Worm (Caenorhabditis elegans): ENCODE results near the gene rps-24.
A peak's percentile ranks its signal among the peaks of the same experiment; 100 is the strongest.

The rps-24 gene

DNA sequence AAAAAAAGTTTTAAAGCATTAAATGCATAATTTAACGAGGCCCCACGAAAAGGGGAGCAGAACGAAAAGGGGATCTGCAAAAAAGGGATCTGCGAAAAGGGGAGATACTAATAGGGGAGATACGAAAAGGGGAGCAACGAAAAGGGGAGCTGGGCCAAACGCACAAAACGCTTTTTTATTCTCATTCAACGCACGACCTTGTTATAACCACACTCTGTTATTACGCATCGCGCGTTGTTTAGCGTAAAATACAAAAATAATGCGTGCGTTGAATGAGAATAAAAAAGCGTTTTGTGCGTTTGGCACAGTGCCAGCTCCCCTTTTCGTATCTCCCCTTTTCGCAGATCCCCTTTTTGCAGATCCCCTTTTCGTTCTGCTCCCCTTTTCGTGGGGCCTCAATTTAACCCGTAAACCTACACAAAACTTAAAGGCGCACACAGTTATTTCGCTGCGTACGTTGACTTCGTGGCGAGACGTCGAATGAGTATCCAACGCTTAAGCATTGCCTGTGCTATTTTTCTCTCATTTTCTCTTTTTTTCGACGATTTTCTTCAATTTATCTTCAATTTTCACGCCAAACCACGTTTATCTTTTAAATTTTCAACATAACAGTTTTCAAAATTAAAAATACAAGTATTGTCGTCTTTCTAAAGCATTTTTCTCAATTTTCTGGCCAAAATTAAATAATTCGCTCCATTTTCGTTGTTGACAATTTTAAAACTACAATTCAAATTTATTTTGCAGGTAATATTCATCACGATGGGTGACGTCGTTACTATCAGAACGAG, at the start of gene rps-24:
rps-24 (plus strand) TSS at position 738 of the 788 bp plus-strand sequence.
- TF ChIP-seq arid-1 (GFP tag; conservative IDR thresholded peaks at IDR 0.05) (peak; percentile 97), duxl-1 (tag; optimal IDR thresholded peaks at IDR 0.05; ENCODE audit: poor library complexity) (peak; percentile 57), jun-1 (tag; optimal IDR thresholded peaks at IDR 0.05) (peak; percentile 7), lin-29 (GFP tag; IDR thresholded peaks at IDR 0.05) (peak; percentile 70; the same call in 1 of the 2 replicates), daf-19 (GFP tag; conservative IDR thresholded peaks at IDR 0.05) (peak; percentile 52; the same call in 1 of the 2 replicates), dmd-8 (GFP tag; IDR thresholded peaks at IDR 0.05) (peak; percentile 71; the same call in 1 of the 2 replicates), lim-7 (GFP tag; IDR thresholded peaks at IDR 0.05) (peak; percentile 81), spr-1 (tag; optimal IDR thresholded peaks at IDR 0.05) (peak; percentile 81), ZK337.2 (GFP tag; IDR thresholded peaks at IDR 0.05) (peak; percentile 97), daf-8 (GFP tag; IDR thresholded peaks at IDR 0.05) (0 out of 2 replicates have a peak, but pooled peaks have one; percentile 60), spr-3 (GFP tag; optimal IDR thresholded peaks at IDR 0.05) (peak; percentile 47), nhr-41 (GFP tag; IDR thresholded peaks at IDR 0.05) (peak; percentile 60), F49E8.2 (tag; optimal IDR thresholded peaks at IDR 0.05; ENCODE audit: borderline replicate concordance) (peak; percentile 74), egl-43 (GFP tag; IDR thresholded peaks at IDR 0.05) (peak; percentile 92), F37D6.2 (tag; optimal IDR thresholded peaks at IDR 0.05) (peak; percentile 88), ceh-20 (GFP tag; IDR thresholded peaks at IDR 0.05) (peak; percentile 97), aha-1 (tag) (peak; percentile 80), vab-7 (GFP tag; IDR thresholded peaks at IDR 0.05) (peak; percentile 99), nhr-77 (tag; optimal IDR thresholded peaks at IDR 0.05) (peak; percentile 94), set-16 (GFP tag; IDR thresholded peaks at IDR 0.05) (peak; percentile 60; the same call in 1 of the 2 replicates), dmd-6 (GFP tag; IDR thresholded peaks at IDR 0.05) (peak; percentile 95), mxl-3 (GFP tag; optimal IDR thresholded peaks at IDR 0.05) (peak; percentile 67), T26A8.4 (GFP tag; IDR thresholded peaks at IDR 0.05) (peak; percentile 94), pha-4 (GFP tag; IDR thresholded peaks at IDR 0.05) (peak; percentile 92), pha-4 (tag; optimal IDR thresholded peaks at IDR 0.05) (peak; percentile 38), pqm-1 (tag; optimal IDR thresholded peaks at IDR 0.05) (peak; percentile 5), mep-1 (tag; optimal IDR thresholded peaks at IDR 0.05) (peak; percentile 94), nhr-10 (tag; optimal IDR thresholded peaks at IDR 0.05) (peak; percentile 17), ZK546.5 (tag; optimal IDR thresholded peaks at IDR 0.05) (peak in 1 of 2 experiments; percentile 45), mes-2 (tag; optimal IDR thresholded peaks at IDR 0.05; ENCODE audit: poor library complexity, severe bottlenecking) (peak; percentile 98), lin-15B (tag; optimal IDR thresholded peaks at IDR 0.05) (peak; percentile 45), lin-1 (GFP tag; IDR thresholded peaks at IDR 0.05) (peak; percentile 81; the same call in 1 of the 2 replicates), zfp-2 (tag; optimal IDR thresholded peaks at IDR 0.05) (peak; percentile 78), php-3 (GFP tag; IDR thresholded peaks at IDR 0.05) (peak; percentile 72; the same call in 1 of the 2 replicates), nhr-28 (tag; optimal IDR thresholded peaks at IDR 0.05) (peak; percentile 63), lsy-2 (tag; optimal IDR thresholded peaks at IDR 0.05) (peak; percentile 88 to 94), dpl-1 (GFP tag; optimal IDR thresholded peaks at IDR 0.05) (peak; percentile 59), mdt-29 (GFP tag; IDR thresholded peaks at IDR 0.05) (peak; percentile 92), lin-38 (GFP tag; IDR thresholded peaks at IDR 0.05) (peak; percentile 93), Y105C5A.15 (GFP tag; IDR thresholded peaks at IDR 0.05) (0 out of 2 replicates have a peak, but pooled peaks have one; percentile 55), madf-9 (GFP tag; conservative IDR thresholded peaks at IDR 0.05) (peak; percentile 95), ces-1 (GFP tag; optimal IDR thresholded peaks at IDR 0.05) (peak; percentile 31), Y48G9A.11 (GFP tag; IDR thresholded peaks at IDR 0.05) (peak; percentile 91), D1046.2 (GFP tag; IDR thresholded peaks at IDR 0.05) (peak; percentile 93), madf-5 (GFP tag; IDR thresholded peaks at IDR 0.05) (peak; percentile 71 to 93; a peak in 3 of 4 replicates), lin-13 (GFP tag; optimal IDR thresholded peaks at IDR 0.05) (peak; percentile 93), ceh-44 (GFP tag; IDR thresholded peaks at IDR 0.05) (peak; percentile 99), lir-3 (tag; optimal IDR thresholded peaks at IDR 0.05) (peak; percentile 23)
